Fruit fly (Drosophila melanogaster) S2 (cell line): ENCODE results near the gene Atf3.

Source experiments
- CG8478 ChIP-seq: fragments of >200 bp; optimal IDR thresholded peaks from 2 replicates; lab custom pipeline; 2018
- CTCF ChIP-seq, 2 experiments: fragments of >200 bp; optimal IDR thresholded peaks; 2 replicates each; lab custom pipeline; 2018

DNA sequence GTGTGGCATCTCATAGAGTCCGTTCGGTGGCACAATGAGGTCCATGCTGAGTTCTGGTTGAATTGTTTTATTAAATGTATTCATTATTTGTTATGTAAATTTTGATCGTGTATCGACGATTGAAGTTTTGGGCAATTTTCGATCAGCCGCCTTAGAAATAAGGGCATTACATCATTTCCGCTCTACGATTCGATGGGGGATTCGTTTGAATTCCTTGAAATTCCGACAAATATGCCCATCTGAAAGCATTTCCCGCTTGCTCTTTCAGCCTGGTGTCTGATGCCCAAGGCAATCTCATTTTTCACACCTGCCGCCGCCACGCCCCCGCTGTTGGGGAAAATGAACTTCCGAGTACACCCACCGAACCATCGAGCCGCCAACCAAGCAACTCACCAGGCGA, 23.2 kb upstream of the Atf3 start, which contains the start of gene CG32811:
- TF ChIP-seq CTCF (optimal IDR thresholded peaks at IDR 0.05; lab: Kevin White, UChicago) (no peak), CG8478 (lab: Kevin White, UChicago) (no peak)
